Worm (Caenorhabditis elegans) whole organism, mixed stage, embryonic: ENCODE measurements around the gene srj-52.

Experiments used
- blmp-1 ChIP-seq: fragments of 150-350 bp; optimal IDR thresholded peaks from 2 replicates; lab custom pipeline; 2014; ENCODE audit warnings: missing biosample characterization, missing genetic modification characterization
- ces-1 ChIP-seq: fragments of 150-350 bp; optimal IDR thresholded peaks from 2 replicates; lab custom pipeline; 2014; ENCODE audit warnings: missing biosample characterization, missing genetic modification reagents, missing genetic modification characterization
- drap-1 ChIP-seq: fragments of 200-800 bp; sonication (Bioruptor generic); optimal IDR thresholded peaks from 3 replicates; lab custom pipeline; 2018; ENCODE audit warnings: mild to moderate bottlenecking, missing genetic modification characterization, missing compliant biosample characterization
- elt-1 ChIP-seq: sonication (generic microtip); optimal IDR thresholded peaks from 2 replicates; lab custom pipeline; 2017; ENCODE audit warnings: missing genetic modification characterization, mild to moderate bottlenecking, missing compliant biosample characterization, antibody characterized with exemption, moderate library complexity, borderline replicate concordance; ENCODE audit not compliant: insufficient read depth
- elt-3 ChIP-seq: fragments of 150-350 bp; optimal IDR thresholded peaks from 2 replicates; lab custom pipeline; 2014; ENCODE audit warnings: missing biosample characterization, missing genetic modification characterization
- lsy-2 ChIP-seq: fragments of 150-350 bp; optimal IDR thresholded peaks from 2 replicates; lab custom pipeline; 2014; ENCODE audit warnings: missing biosample characterization, missing genetic modification characterization
- nhr-237 ChIP-seq: fragments of 150-350 bp; optimal IDR thresholded peaks from 2 replicates; lab custom pipeline; 2014; ENCODE audit warnings: missing biosample characterization, missing genetic modification characterization
- nhr-76 ChIP-seq: sonication (generic microtip); optimal IDR thresholded peaks from 2 replicates; lab custom pipeline; 2017; ENCODE audit warnings: missing biosample characterization, missing genetic modification characterization
- pha-4 ChIP-seq: fragments of 150-350 bp; optimal IDR thresholded peaks from 2 replicates; lab custom pipeline; 2018; ENCODE audit warnings: missing biosample characterization, missing genetic modification reagents, missing genetic modification characterization
- sptf-1 ChIP-seq: sonication (generic microtip); optimal IDR thresholded peaks from 2 replicates; lab custom pipeline; 2017; ENCODE audit warnings: mild to moderate bottlenecking, missing genetic modification characterization, moderate library complexity, missing compliant biosample characterization
- unc-39 ChIP-seq: fragments of 150-350 bp; optimal IDR thresholded peaks from 2 replicates; lab custom pipeline; 2014; ENCODE audit warnings: missing biosample characterization, missing genetic modification characterization
- unc-62 ChIP-seq: fragments of 150-350 bp; optimal IDR thresholded peaks from 2 replicates; lab custom pipeline; 2014; ENCODE audit warnings: missing biosample characterization, missing genetic modification reagents, missing genetic modification characterization
- ztf-11 ChIP-seq: fragments of 150-350 bp; optimal IDR thresholded peaks from 2 replicates; lab custom pipeline; 2014; ENCODE audit warnings: missing biosample characterization, missing genetic modification characterization

DNA sequence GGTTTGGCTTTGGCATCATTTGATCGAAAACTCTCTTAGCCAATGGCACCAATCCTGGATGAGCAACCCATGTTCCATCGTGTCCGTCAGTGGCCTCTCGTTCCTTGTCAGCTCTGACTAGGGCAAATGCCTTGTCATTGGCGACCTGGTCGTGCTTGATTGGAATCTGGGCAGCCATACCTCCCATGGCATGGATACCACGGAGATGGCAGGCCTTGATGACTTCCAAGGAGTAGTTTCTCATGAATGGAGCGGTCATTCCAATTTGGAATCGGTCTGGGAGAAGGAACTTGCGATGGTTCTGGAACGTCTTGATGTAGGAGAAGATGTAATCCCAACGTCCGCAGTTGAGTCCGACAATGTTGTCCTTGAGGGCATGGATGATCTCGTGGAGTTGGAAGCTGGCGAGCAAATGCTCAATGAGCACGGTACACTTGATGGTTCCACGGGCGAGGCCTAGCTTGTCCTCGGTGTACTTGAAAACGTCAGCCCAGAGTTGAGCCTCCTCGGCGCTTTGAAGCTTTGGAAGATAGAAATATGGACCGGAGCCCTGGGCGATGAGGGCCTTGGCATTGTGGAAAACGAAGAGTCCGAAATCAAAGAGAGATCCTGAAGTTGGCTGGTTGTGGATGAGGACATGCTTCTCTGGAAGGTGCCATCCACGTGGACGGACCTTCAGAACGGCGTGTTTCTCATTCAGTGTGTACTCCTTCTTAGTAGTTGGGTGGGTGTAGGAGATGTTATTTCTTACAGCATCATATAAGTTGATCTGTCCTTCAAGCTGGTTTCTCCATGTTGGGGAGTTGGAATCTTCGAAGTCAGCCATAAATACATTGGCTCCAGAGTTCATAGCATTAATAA, 29.4 kb upstream of the srj-52 start:
- TF ChIP-seq unc-39 (tag; lab: Kevin White, UChicago), result no peak
- TF ChIP-seq unc-62, result no peak
- no peak for TF ChIP-seq ztf-11 (tag; lab: Kevin White, UChicago)
- TF ChIP-seq drap-1 (GFP tag; lab: Kevin White, UChicago), result no peak
- no peak for TF ChIP-seq blmp-1 (tag; lab: Kevin White, UChicago)
- TF ChIP-seq elt-1 (tag; lab: Kevin White, UChicago), result no peak
- no peak for TF ChIP-seq nhr-237 (tag; lab: Kevin White, UChicago)
- TF ChIP-seq lsy-2 (tag; lab: Kevin White, UChicago), result no peak
- TF ChIP-seq pha-4 (tag; lab: Kevin White, UChicago), result no peak
- TF ChIP-seq elt-3 (tag; lab: Kevin White, UChicago), result no peak
- no peak for TF ChIP-seq nhr-76 (tag; lab: Kevin White, UChicago)
- no peak for TF ChIP-seq ces-1 (GFP tag; lab: Kevin White, UChicago)
- TF ChIP-seq sptf-1, result no peak
